Fruit fly (Drosophila melanogaster): Measurements from ENCODE around the gene heca.

The heca gene

DNA sequence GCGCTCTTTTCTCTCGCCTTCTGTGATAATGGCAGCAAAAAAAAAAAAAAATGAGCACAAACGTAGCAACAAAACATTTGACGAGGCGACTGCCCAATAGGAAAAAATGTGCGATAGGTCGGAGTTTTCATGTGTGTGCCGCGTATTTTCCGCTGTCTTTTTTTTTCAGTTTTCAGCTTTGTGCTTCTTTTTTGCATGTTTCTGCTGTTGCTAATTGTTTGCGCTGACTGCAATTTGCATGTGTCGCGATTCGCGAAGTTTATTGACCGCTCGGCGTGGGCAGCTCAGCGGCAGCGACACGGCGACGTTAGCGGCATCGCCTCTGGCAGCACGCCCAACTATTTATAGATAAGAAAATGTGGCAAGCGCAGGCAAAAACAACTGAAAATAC lies 60.9 kb downstream of the heca start (continued):
- peak; percentile 79 for TF ChIP-seq CG8119 (GFP tag; IDR thresholded peaks at IDR 0.05)
- no peak for TF ChIP-seq CG11762 (GFP tag; optimal IDR thresholded peaks at IDR 0.05; ENCODE audit: insufficient read depth)
- peak; percentile 17 for TF ChIP-seq CG32006 (GFP tag; optimal IDR thresholded peaks at IDR 0.05)
- no peak for TF ChIP-seq Hr39 (GFP tag; optimal IDR thresholded peaks at IDR 0.05)
- no peak for TF ChIP-seq pdm3 (GFP tag; optimal IDR thresholded peaks at IDR 0.05)
- no peak for TF ChIP-seq CG11902 (GFP tag; optimal IDR thresholded peaks at IDR 0.05)
- TF ChIP-seq eg (GFP tag; IDR thresholded peaks at IDR 0.05), result peak; percentile 91

- TF ChIP-seq Gug (GFP tag; IDR thresholded peaks at IDR 0.05) (0 out of 2 replicates have a peak, but pooled peaks have one; percentile 11), CG11762 (GFP tag; optimal IDR thresholded peaks at IDR 0.05; ENCODE audit: insufficient read depth) (no peak), Hr4 (GFP tag; optimal IDR thresholded peaks at IDR 0.05) (peak; percentile 76), Hr39 (GFP tag; optimal IDR thresholded peaks at IDR 0.05) (no peak), CG3032 (tag; optimal IDR thresholded peaks at IDR 0.05) (no peak), CG16779 (tag; optimal IDR thresholded peaks at IDR 0.05) (no peak), Sox102F (GFP tag; optimal IDR thresholded peaks at IDR 0.05) (no peak), lz (GFP tag; optimal IDR thresholded peaks at IDR 0.05) (no peak), CG6792 (GFP tag; optimal IDR thresholded peaks at IDR 0.05) (no peak), CG8119 (GFP tag; IDR thresholded peaks at IDR 0.05) (peak; percentile 82), CG31627 (GFP tag; optimal IDR thresholded peaks at IDR 0.05) (no peak), net (GFP tag; optimal IDR thresholded peaks at IDR 0.05) (peak; percentile 43), vri (GFP tag; optimal IDR thresholded peaks at IDR 0.05) (no peak), CG11294 (GFP tag; IDR thresholded peaks at IDR 0.05) (peak; percentile 42; the same call in 1 of the 2 replicates), Eip75B (GFP tag; optimal IDR thresholded peaks at IDR 0.05) (no peak), fkh (GFP tag; optimal IDR thresholded peaks at IDR 0.05) (no peak), CG6163 (GFP tag; IDR thresholded peaks at IDR 0.05) (peak; percentile 62), esn (GFP tag; optimal IDR thresholded peaks at IDR 0.05) (no peak), fd85E (GFP tag; optimal IDR thresholded peaks at IDR 0.05) (no peak), Ets21C (GFP tag; optimal IDR thresholded peaks at IDR 0.05) (no peak), Ets96B (tag; optimal IDR thresholded peaks at IDR 0.05) (no peak), dac (GFP tag; optimal IDR thresholded peaks at IDR 0.05) (peak; percentile 7), cyc (GFP tag; optimal IDR thresholded peaks at IDR 0.05) (no peak), CG3919 (GFP tag; optimal IDR thresholded peaks at IDR 0.05) (no peak), CG10669 (GFP tag; optimal IDR thresholded peaks at IDR 0.05) (no peak), Met (GFP tag; optimal IDR thresholded peaks at IDR 0.05) (no peak), svp (GFP tag) (no peak), Sox14 (GFP tag; optimal IDR thresholded peaks at IDR 0.05) (no peak), pdm3 (GFP tag; optimal IDR thresholded peaks at IDR 0.05) (peak; percentile 17), fd59A (GFP tag; optimal IDR thresholded peaks at IDR 0.05) (no peak), CG10631 (GFP tag; optimal IDR thresholded peaks at IDR 0.05) (no peak), dsx (GFP tag; optimal IDR thresholded peaks at IDR 0.05; ENCODE audit: poor library complexity, severe bottlenecking) (no peak), Blimp-1 (GFP tag; optimal IDR thresholded peaks at IDR 0.05) (no peak), Smox (GFP tag; optimal IDR thresholded peaks at IDR 0.05) (no peak), ss (GFP tag; optimal IDR thresholded peaks at IDR 0.05) (no peak), Sox15 (GFP tag; optimal IDR thresholded peaks at IDR 0.05) (no peak), eg (GFP tag; IDR thresholded peaks at IDR 0.05) (peak; percentile 89), CG9139 (GFP tag; optimal IDR thresholded peaks at IDR 0.05) (no peak), topi (GFP tag; optimal IDR thresholded peaks at IDR 0.05) (no peak), CG32006 (GFP tag; optimal IDR thresholded peaks at IDR 0.05) (peak; percentile 72), CG15336 (GFP tag; IDR thresholded peaks at IDR 0.05) (peak; percentile 88), CG8632 (GFP tag; optimal IDR thresholded peaks at IDR 0.05) (no peak), CG6808 (GFP tag; optimal IDR thresholded peaks at IDR 0.05) (no peak), CG6276 (GFP tag; optimal IDR thresholded peaks at IDR 0.05) (peak; percentile 74), salr (GFP tag; optimal IDR thresholded peaks at IDR 0.05) (peak in 1 of 2 experiments; percentile 2), achi (GFP tag; optimal IDR thresholded peaks at IDR 0.05) (no peak), CG11902 (GFP tag; optimal IDR thresholded peaks at IDR 0.05) (no peak), OdsH (GFP tag; optimal IDR thresholded peaks at IDR 0.05) (peak; percentile 19), CG4318 (GFP tag; optimal IDR thresholded peaks at IDR 0.05) (peak; percentile 56)
Observed at dm6 chr3R:30343048-30343447, 65.3 kb downstream of the heca start.

Measured in whole organism, prepupa.